Fruit fly (Drosophila melanogaster): ENCODE data around the gene Utx.

DNA sequence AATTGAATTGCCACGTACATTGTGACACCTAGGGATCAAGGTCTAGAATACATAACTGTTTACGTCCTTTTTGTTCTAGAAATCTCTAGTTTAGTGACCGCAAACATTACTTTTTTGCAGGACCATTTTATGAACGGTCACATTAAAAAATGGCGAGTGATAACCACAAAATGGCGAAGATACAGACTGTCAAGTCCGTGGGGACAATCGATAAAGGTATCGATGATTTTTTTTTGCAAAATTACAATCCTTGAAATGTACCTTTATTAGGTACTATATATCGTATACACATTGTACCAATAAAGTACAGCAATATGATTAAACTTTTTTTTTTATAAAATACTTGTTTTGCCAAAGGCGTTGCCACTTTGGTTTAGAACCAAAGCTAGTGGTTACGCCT, 48.2 kb downstream of the Utx start:
- TF ChIP-seq CG32006 (GFP tag; optimal IDR thresholded peaks at IDR 0.05), result no peak
- TF ChIP-seq CG8632 (GFP tag; optimal IDR thresholded peaks at IDR 0.05), result no peak
- TF ChIP-seq fkh (GFP tag; optimal IDR thresholded peaks at IDR 0.05), result no peak
- no peak for TF ChIP-seq CG1621 (tag; optimal IDR thresholded peaks at IDR 0.05)
- TF ChIP-seq Blimp-1 (GFP tag; optimal IDR thresholded peaks at IDR 0.05), result no peak
- no peak for TF ChIP-seq OdsH (GFP tag; optimal IDR thresholded peaks at IDR 0.05)
- TF ChIP-seq Eip93F (GFP tag; optimal IDR thresholded peaks at IDR 0.05), result no peak
- no peak for TF ChIP-seq Gug (GFP tag; IDR thresholded peaks at IDR 0.05)
- no peak for TF ChIP-seq CG10631 (GFP tag; optimal IDR thresholded peaks at IDR 0.05)
- no peak for TF ChIP-seq acj6 (GFP tag; optimal IDR thresholded peaks at IDR 0.05)
- no peak for TF ChIP-seq CG6792 (GFP tag; optimal IDR thresholded peaks at IDR 0.05)
- no peak for TF ChIP-seq ss (GFP tag; optimal IDR thresholded peaks at IDR 0.05)
